Fruit fly (Drosophila melanogaster) whole organism, embryonic: Measurements from ENCODE around the gene CG2321.

ENCODE experiments used
- Ada2b ChIP-seq: fragments of 200-800 bp; sonication (Bioruptor generic); IDR thresholded peaks from 2 replicates; pipeline ENCODE4 v1.3.6; 2022; ENCODE audit warnings: missing biosample characterization, missing genetic modification characterization
- Atf-2 ChIP-seq: fragments of 200-800 bp; sonication (Bioruptor generic); optimal IDR thresholded peaks from 2 replicates; lab custom pipeline; 2016; ENCODE audit warnings: missing biosample characterization, missing genetic modification characterization
- C15 ChIP-seq: fragments of 200-800 bp; sonication (Bioruptor generic); IDR thresholded peaks from 3 replicates; pipeline ENCODE4 v1.3.6; 2022; ENCODE audit warnings: missing biosample characterization, missing genetic modification characterization
- CG10274 ChIP-seq: fragments of 200-800 bp; sonication (Bioruptor generic); optimal IDR thresholded peaks from 3 replicates; lab custom pipeline; 2017; ENCODE audit warnings: missing biosample characterization, mild to moderate bottlenecking, missing genetic modification characterization
- CG10462 ChIP-seq: fragments of 200-800 bp; sonication (Bioruptor generic); optimal IDR thresholded peaks from 2 replicates; lab custom pipeline; 2016; ENCODE audit warnings: missing biosample characterization, missing genetic modification characterization
- CG12104 ChIP-seq: fragments of 200-800 bp; sonication (Bioruptor generic); optimal IDR thresholded peaks from 3 replicates; lab custom pipeline; 2016; ENCODE audit warnings: missing biosample characterization, missing genetic modification characterization
- CG14050 ChIP-seq: fragments of 200-800 bp; sonication (Bioruptor generic); IDR thresholded peaks from 3 replicates; pipeline ENCODE4 v1.3.6; 2022; ENCODE audit warnings: missing biosample characterization, missing genetic modification characterization
- CG17361 ChIP-seq: fragments of 200-800 bp; sonication (Bioruptor generic); IDR thresholded peaks from 3 replicates; pipeline ENCODE4 v1.3.6; 2022; ENCODE audit warnings: missing biosample characterization, missing genetic modification characterization
- CG17385 ChIP-seq: fragments of 200-800 bp; sonication (Bioruptor generic); optimal IDR thresholded peaks from 3 replicates; lab custom pipeline; 2018; ENCODE audit warnings: missing biosample characterization, mild to moderate bottlenecking, missing genetic modification characterization
- CG2120 ChIP-seq: fragments of 200-800 bp; sonication (Bioruptor generic); optimal IDR thresholded peaks from 3 replicates; lab custom pipeline; 2016; ENCODE audit warnings: missing biosample characterization, missing genetic modification characterization
- CG2678 ChIP-seq: fragments of 200-800 bp; sonication (Bioruptor generic); optimal IDR thresholded peaks from 3 replicates; lab custom pipeline; 2019; ENCODE audit warnings: missing biosample characterization, mild to moderate bottlenecking, missing genetic modification characterization, moderate library complexity
- CG30020 ChIP-seq: fragments of 200-800 bp; optimal IDR thresholded peaks from 2 replicates; lab custom pipeline; 2019; ENCODE audit warnings: missing biosample characterization, mild to moderate bottlenecking, missing genetic modification characterization, moderate library complexity
- CG3163 ChIP-seq: fragments of 200-800 bp; sonication (Bioruptor generic); optimal IDR thresholded peaks from 3 replicates; lab custom pipeline; 2016; ENCODE audit warnings: missing biosample characterization, missing genetic modification characterization
- CG3847 ChIP-seq: fragments of 200-800 bp; sonication (Bioruptor generic); IDR thresholded peaks from 2 replicates; pipeline ENCODE4 v1.3.6; 2022; ENCODE audit warnings: missing biosample characterization, missing genetic modification characterization
- CG4424 ChIP-seq: fragments of 200-800 bp; sonication (Bioruptor generic); optimal IDR thresholded peaks from 3 replicates; lab custom pipeline; 2016; ENCODE audit warnings: missing biosample characterization, missing genetic modification characterization
- CG6272 ChIP-seq: fragments of 200-800 bp; sonication (Bioruptor generic); IDR thresholded peaks from 2 replicates; pipeline ENCODE4 v1.3.6; 2022; ENCODE audit warnings: missing biosample characterization, missing genetic modification characterization
- CG7963 ChIP-seq: fragments of 200-800 bp; sonication (Bioruptor generic); IDR thresholded peaks from 3 replicates; pipeline ENCODE4 v1.3.6; 2022; ENCODE audit warnings: missing biosample characterization, missing genetic modification characterization; ENCODE audit not compliant: partially characterized antibody
- CG8388 ChIP-seq: fragments of 200-800 bp; sonication (Bioruptor generic); optimal IDR thresholded peaks from 2 replicates; lab custom pipeline; 2019; ENCODE audit warnings: missing biosample characterization, mild to moderate bottlenecking, missing genetic modification characterization, moderate library complexity
- CG9727 ChIP-seq: fragments of 200-800 bp; sonication (Bioruptor generic); optimal IDR thresholded peaks from 3 replicates; lab custom pipeline; 2017; ENCODE audit warnings: missing biosample characterization, mild to moderate bottlenecking, missing genetic modification characterization
- Dad ChIP-seq: fragments of 200-800 bp; sonication (Bioruptor generic); optimal IDR thresholded peaks from 3 replicates; lab custom pipeline; 2016; ENCODE audit warnings: missing biosample characterization, missing genetic modification characterization
- Doc3 ChIP-seq: fragments of 200-800 bp; sonication (Bioruptor generic); IDR thresholded peaks from 3 replicates; pipeline ENCODE4 v1.3.6; 2022; ENCODE audit warnings: missing biosample characterization, missing genetic modification characterization; ENCODE audit not compliant: partially characterized antibody
- Eip74EF ChIP-seq, 2 experiments: fragments of 200-800 bp in 1 of 2; fragments of >200 bp in 1 of 2; sonication (Bioruptor generic) in 1 of 2; optimal IDR thresholded peaks; 2 replicates each; lab custom pipeline; 2017 to 2019; ENCODE audit warnings: missing biosample characterization in 2 of 2, missing genetic modification characterization in 2 of 2, mild to moderate bottlenecking in 1 of 2, moderate library complexity in 1 of 2
- Kr ChIP-seq: fragments of 200-800 bp; sonication (Bioruptor generic); optimal IDR thresholded peaks from 2 replicates; lab custom pipeline; 2017; ENCODE audit warnings: missing biosample characterization, mild to moderate bottlenecking, missing genetic modification characterization
- Lim3 ChIP-seq: fragments of 200-800 bp; sonication (Bioruptor generic); IDR thresholded peaks from 2 replicates; pipeline ENCODE4 v1.3.6; 2022; ENCODE audit warnings: missing biosample characterization, missing genetic modification characterization
- Neu2 ChIP-seq: fragments of 200-800 bp; sonication (Bioruptor generic); optimal IDR thresholded peaks from 3 replicates; lab custom pipeline; 2016; ENCODE audit warnings: missing biosample characterization, missing genetic modification characterization, borderline replicate concordance
- Optix ChIP-seq: fragments of 200-800 bp; sonication (Bioruptor generic); IDR thresholded peaks from 3 replicates; pipeline ENCODE4 v1.3.6; 2022; ENCODE audit warnings: missing biosample characterization, missing genetic modification characterization
- Ravus ChIP-seq: fragments of 200-800 bp; sonication (Bioruptor generic); IDR thresholded peaks from 2 replicates; pipeline ENCODE4 v1.3.6; 2022; ENCODE audit warnings: missing biosample characterization, missing genetic modification characterization
- Stat92E ChIP-seq, 3 experiments: fragments of >200 bp in 2 of 3; fragments of 200-800 bp in 1 of 3; sonication (Bioruptor generic) in 1 of 3; optimal IDR thresholded peaks; 2 replicates each; lab custom pipeline; 2017 to 2019; ENCODE audit warnings: missing biosample characterization in 3 of 3, missing genetic modification characterization in 3 of 3, mild to moderate bottlenecking in 1 of 3, moderate library complexity in 1 of 3
- Xrp1 ChIP-seq: fragments of 200-800 bp; sonication (Bioruptor generic); IDR thresholded peaks from 2 replicates; pipeline ENCODE4 v1.3.6; 2022; ENCODE audit warnings: missing biosample characterization, missing genetic modification characterization
- ac ChIP-seq: fragments of 200-800 bp; sonication (Bioruptor generic); optimal IDR thresholded peaks from 3 replicates; lab custom pipeline; 2017; ENCODE audit warnings: missing biosample characterization, mild to moderate bottlenecking, missing genetic modification characterization
- bab2 ChIP-seq: fragments of 200-800 bp; sonication (Bioruptor generic); optimal IDR thresholded peaks from 2 replicates; lab custom pipeline; 2016; ENCODE audit warnings: missing biosample characterization, missing genetic modification characterization
- bcd ChIP-seq: fragments of 200-800 bp; sonication (Bioruptor generic); optimal IDR thresholded peaks from 2 replicates; lab custom pipeline; 2017; ENCODE audit warnings: missing biosample characterization, mild to moderate bottlenecking, missing genetic modification characterization
- cg ChIP-seq: fragments of 200-800 bp; sonication (Bioruptor generic); optimal IDR thresholded peaks from 3 replicates; lab custom pipeline; 2019; ENCODE audit warnings: missing biosample characterization, mild to moderate bottlenecking, missing genetic modification characterization, moderate library complexity
- disco-r ChIP-seq: fragments of 200-800 bp; sonication (Bioruptor generic); optimal IDR thresholded peaks from 2 replicates; lab custom pipeline; 2016; ENCODE audit warnings: missing biosample characterization, missing genetic modification characterization
- dpn ChIP-seq, 2 experiments: fragments of 200-800 bp; sonication (Bioruptor generic); optimal IDR thresholded peaks; 3 replicates each; lab custom pipeline; 2016; ENCODE audit warnings: missing biosample characterization in 2 of 2, missing genetic modification characterization in 2 of 2
- esg ChIP-seq: fragments of 200-800 bp; sonication (Bioruptor generic); conservative IDR thresholded peaks from 2 replicates; pipeline ENCODE4 v1.3.6; 2022; ENCODE audit warnings: missing biosample characterization, missing genetic modification characterization
- fd3F ChIP-seq: fragments of 200-800 bp; sonication (Bioruptor generic); optimal IDR thresholded peaks from 2 replicates; lab custom pipeline; 2018; ENCODE audit warnings: missing biosample characterization, mild to moderate bottlenecking, missing genetic modification characterization, moderate library complexity
- gcm2 ChIP-seq: fragments of 200-800 bp; sonication (Bioruptor generic); optimal IDR thresholded peaks from 2 replicates; lab custom pipeline; 2016; ENCODE audit warnings: missing biosample characterization, missing genetic modification characterization
- gem ChIP-seq: fragments of 200-800 bp; sonication (Bioruptor generic); optimal IDR thresholded peaks from 2 replicates; lab custom pipeline; 2019; ENCODE audit warnings: missing biosample characterization, mild to moderate bottlenecking, missing genetic modification characterization, moderate library complexity
- gt ChIP-seq: fragments of 200-800 bp; sonication (Bioruptor generic); IDR thresholded peaks from 2 replicates; pipeline ENCODE4 v1.3.6; 2022; ENCODE audit warnings: missing biosample characterization, missing genetic modification characterization
- mam ChIP-seq: fragments of 200-800 bp; sonication (Bioruptor generic); optimal IDR thresholded peaks from 3 replicates; lab custom pipeline; 2016; ENCODE audit warnings: missing biosample characterization, missing genetic modification characterization
- pita ChIP-seq: fragments of 200-800 bp; sonication (Bioruptor generic); optimal IDR thresholded peaks from 2 replicates; lab custom pipeline; 2017; ENCODE audit warnings: missing biosample characterization, mild to moderate bottlenecking, missing genetic modification characterization
- prd ChIP-seq, 3 experiments: fragments of >200 bp in 2 of 3; fragments of 200-800 bp in 1 of 3; sonication (Bioruptor generic) in 1 of 3; optimal IDR thresholded peaks in 2 of 3; IDR thresholded peaks in 1 of 3; 2 replicates in 2 of 3; 3 replicates in 1 of 3; pipeline versions ENCODE4 v1.3.6 to Lab custom; 2017 to 2022; ENCODE audit warnings: missing biosample characterization in 1 of 3, missing genetic modification characterization in 1 of 3
- sc ChIP-seq, 3 experiments: fragments of >200 bp in 2 of 3; fragments of 200-800 bp in 1 of 3; sonication (Bioruptor generic) in 1 of 3; optimal IDR thresholded peaks; 2 replicates in 2 of 3; 3 replicates in 1 of 3; lab custom pipeline; 2017; ENCODE audit warnings: mild to moderate bottlenecking in 1 of 3, missing biosample characterization in 1 of 3, missing genetic modification characterization in 1 of 3, missing genetic modification reagents in 1 of 3
- sens ChIP-seq: fragments of 200-800 bp; sonication (Bioruptor generic); peaks from one replicate; lab custom pipeline; 2016; ENCODE audit warnings: missing biosample characterization, missing genetic modification characterization
- slou ChIP-seq: fragments of 200-800 bp; sonication (Bioruptor generic); optimal IDR thresholded peaks from 3 replicates; lab custom pipeline; 2016; ENCODE audit warnings: missing biosample characterization, missing genetic modification characterization
- twi ChIP-seq: fragments of 200-800 bp; optimal IDR thresholded peaks from 2 replicates; lab custom pipeline; 2019; ENCODE audit warnings: missing biosample characterization, mild to moderate bottlenecking, missing genetic modification characterization, moderate library complexity
- vnd ChIP-seq: fragments of 200-800 bp; sonication (Bioruptor generic); IDR thresholded peaks from 3 replicates; pipeline ENCODE4 v1.3.6; 2022; ENCODE audit warnings: missing biosample characterization, missing genetic modification characterization; ENCODE audit not compliant: partially characterized antibody
- wek ChIP-seq: fragments of 200-800 bp; sonication (Bioruptor generic); optimal IDR thresholded peaks from 3 replicates; lab custom pipeline; 2018; ENCODE audit warnings: missing biosample characterization, mild to moderate bottlenecking, missing genetic modification characterization, moderate library complexity
- zfh1 ChIP-seq: fragments of 200-800 bp; sonication (Bioruptor generic); IDR thresholded peaks from 3 replicates; pipeline ENCODE4 v1.3.6; 2022; ENCODE audit warnings: missing biosample characterization, missing genetic modification characterization

The CG2321 gene

dm6 chr3R:29461846-29462245 lies 27.2 kb downstream of the CG2321 start (continued):
- TF ChIP-seq Xrp1 (GFP tag; lab: Robert Waterston, UW) (no peak; the same call in 1 of the 2 replicates), sc (optimal IDR thresholded peaks at IDR 0.05; lab: Kevin White, UChicago) (no peak), sc (GFP tag; optimal IDR thresholded peaks at IDR 0.05; lab: Kevin White, UChicago) (no peak), CG17385 (GFP tag; lab: Kevin White, UChicago) (no peak), Neu2 (no peak), Ada2b (GFP tag; lab: Robert Waterston, UW) (peak; percentile 52; the same call in 1 of the 2 replicates), gt (GFP tag; lab: Robert Waterston, UW) (no peak), mam (GFP tag; lab: Kevin White, UChicago) (no peak), vnd (GFP tag; lab: Robert Waterston, UW) (no peak), Ravus (no peak), Dad (GFP tag; lab: Kevin White, UChicago) (no peak), Lim3 (GFP tag; lab: Robert Waterston, UW) (no peak), fd3F (GFP tag; lab: Kevin White, UChicago) (no peak), Eip74EF (GFP tag; optimal IDR thresholded peaks at IDR 0.05; lab: Kevin White, UChicago) (no peak), CG2678 (tag; lab: Kevin White, UChicago) (no peak), Doc3 (GFP tag; lab: Robert Waterston, UW) (no peak), sens (GFP tag; lab: Kevin White, UChicago) (peak; percentile 64), CG8388 (no peak), cg (no peak), Optix (GFP tag; lab: Robert Waterston, UW) (no peak), CG30020 (tag; lab: Kevin White, UChicago) (no peak), disco-r (GFP tag; lab: Kevin White, UChicago) (no peak), CG7963 (GFP tag; lab: Robert Waterston, UW) (peak; percentile 15; the same call in 1 of the 3 replicates), Stat92E (GFP tag; optimal IDR thresholded peaks at IDR 0.05; lab: Kevin White, UChicago) (no peak), CG12104 (GFP tag; lab: Kevin White, UChicago) (no peak), CG3163 (GFP tag; lab: Kevin White, UChicago) (no peak), pita (GFP tag; lab: Kevin White, UChicago) (no peak), Kr (GFP tag; lab: Kevin White, UChicago) (no peak), CG4424 (GFP tag; lab: Kevin White, UChicago) (no peak), slou (no peak), bcd (GFP tag; lab: Kevin White, UChicago) (no peak), twi (tag; lab: Kevin White, UChicago) (no peak), CG3847 (GFP tag; lab: Robert Waterston, UW) (peak; percentile 16; the same call in 1 of the 2 replicates), gem (tag; lab: Kevin White, UChicago) (no peak), CG10462 (GFP tag; lab: Kevin White, UChicago) (no peak), dpn (GFP tag; optimal IDR thresholded peaks at IDR 0.05; lab: Kevin White, UChicago) (no peak), CG9727 (GFP tag; lab: Kevin White, UChicago) (no peak), C15 (GFP tag; lab: Robert Waterston, UW) (no peak), wek (GFP tag; lab: Kevin White, UChicago) (no peak), ac (GFP tag; lab: Kevin White, UChicago) (no peak), bab2 (no peak), esg (GFP tag; lab: Robert Waterston, UW) (peak; percentile 28; the same call in 1 of the 2 replicates), CG14050 (GFP tag; lab: Robert Waterston, UW) (no peak), prd (optimal IDR thresholded peaks at IDR 0.05; lab: Kevin White, UChicago) (no peak), prd (GFP tag; IDR thresholded peaks at IDR 0.05; lab: Robert Waterston, UW) (peak; percentile 31; the same call in 1 of the 3 replicates), CG6272 (no peak), gcm2 (GFP tag; lab: Kevin White, UChicago) (no peak), Atf-2 (no peak), zfh1 (GFP tag; lab: Robert Waterston, UW) (0 out of 3 replicates have a peak, but pooled peaks have one; percentile 19), CG2120 (GFP tag; lab: Kevin White, UChicago) (no peak), CG10274 (no peak), CG17361 (GFP tag; lab: Robert Waterston, UW) (no peak)
